Worm (Caenorhabditis elegans): Measurements from ENCODE around the gene str-15.

Gene str-15

DNA sequence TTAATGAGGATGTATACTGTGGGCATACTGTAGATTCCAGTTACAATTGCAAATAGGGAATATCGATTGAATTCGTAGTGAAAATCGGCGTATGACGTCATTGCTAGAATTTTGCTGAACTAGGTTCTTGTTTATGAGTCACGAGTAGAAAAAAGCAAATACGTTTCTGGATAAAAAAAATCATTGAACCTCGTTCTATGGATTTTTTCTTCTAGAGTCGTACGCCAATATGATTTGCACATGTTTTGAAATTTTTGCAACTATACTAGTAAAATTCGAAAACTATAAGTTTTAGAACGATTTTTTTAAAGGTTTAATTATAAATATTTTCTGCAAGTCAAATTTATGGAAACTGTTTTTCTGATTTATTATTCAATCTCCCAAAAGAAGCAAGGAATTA, 9.2 kb upstream of the str-15 start, which contains the start of gene sru-44:
Gene sru-44 (minus strand): TSS at position 101 of the 400 bp plus-strand sequence.
- TF ChIP-seq jun-1 (tag; optimal IDR thresholded peaks at IDR 0.05), result no peak
- TF ChIP-seq unc-62 (GFP tag; optimal IDR thresholded peaks at IDR 0.05 in 1 of 2), result peak in 1 of 2 experiments; percentile 28
- TF ChIP-seq unc-62 (tag; optimal IDR thresholded peaks at IDR 0.05), result no peak

DNA sequence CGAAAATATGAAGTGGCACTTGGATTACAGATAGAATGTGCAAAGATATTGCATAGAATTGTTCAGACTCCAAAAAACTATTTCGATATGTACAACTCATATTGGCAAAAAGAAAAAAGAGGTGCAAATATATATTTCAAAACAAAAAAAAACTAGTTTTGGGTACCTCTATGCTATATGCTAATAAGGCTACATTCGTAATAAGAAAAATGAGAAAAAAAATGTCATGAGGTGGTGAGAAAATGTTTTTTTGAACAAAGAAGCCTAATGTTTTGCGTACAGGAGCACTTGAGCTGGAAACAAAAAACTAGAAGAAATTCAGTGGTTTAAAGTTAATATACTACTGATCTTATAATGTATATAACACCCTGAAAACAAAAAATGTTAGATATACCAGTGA, 2.3 kb upstream of the str-15 start, which contains the start of gene srh-142:
Gene srh-142 (minus strand): TSS at position 101 of the 400 bp plus-strand sequence.
- no peak for TF ChIP-seq ceh-62 (tag; optimal IDR thresholded peaks at IDR 0.05)
- TF ChIP-seq ceh-28 (tag; optimal IDR thresholded peaks at IDR 0.05), result no peak
- TF ChIP-seq zag-1 (tag; optimal IDR thresholded peaks at IDR 0.05), result no peak
- no peak for TF ChIP-seq ceh-32 (tag; optimal IDR thresholded peaks at IDR 0.05; ENCODE audit: poor library complexity)
- TF ChIP-seq php-3 (GFP tag; IDR thresholded peaks at IDR 0.05), result no peak
- no peak for TF ChIP-seq T20F7.1 (GFP tag; optimal IDR thresholded peaks at IDR 0.05)
- TF ChIP-seq D1046.2 (GFP tag; IDR thresholded peaks at IDR 0.05), result no peak
- TF ChIP-seq lin-1 (GFP tag; IDR thresholded peaks at IDR 0.05), result no peak
- TF ChIP-seq lin-38 (GFP tag; IDR thresholded peaks at IDR 0.05), result no peak
- TF ChIP-seq daf-8 (GFP tag; IDR thresholded peaks at IDR 0.05), result no peak
- TF ChIP-seq ceh-82 (tag; optimal IDR thresholded peaks at IDR 0.05), result no peak
- no peak for TF ChIP-seq snpc-4 (tag; optimal IDR thresholded peaks at IDR 0.05)
- TF ChIP-seq attf-4 (tag; optimal IDR thresholded peaks at IDR 0.05), result no peak
- TF ChIP-seq gei-8 (GFP tag; optimal IDR thresholded peaks at IDR 0.05), result no peak
- TF ChIP-seq unc-62 (GFP tag; optimal IDR thresholded peaks at IDR 0.05 in 1 of 2), result no peak
- TF ChIP-seq unc-62 (tag; optimal IDR thresholded peaks at IDR 0.05), result no peak
- no peak for TF ChIP-seq daf-12 (tag; optimal IDR thresholded peaks at IDR 0.05)
- no peak for TF ChIP-seq unc-39 (tag; optimal IDR thresholded peaks at IDR 0.05)
- no peak for TF ChIP-seq hlh-30 (tag; optimal IDR thresholded peaks at IDR 0.05; ENCODE audit: insufficient read depth)
- TF ChIP-seq nhr-41 (GFP tag; IDR thresholded peaks at IDR 0.05), result no peak
- TF ChIP-seq zip-2 (tag; optimal IDR thresholded peaks at IDR 0.05), result no peak

DNA sequence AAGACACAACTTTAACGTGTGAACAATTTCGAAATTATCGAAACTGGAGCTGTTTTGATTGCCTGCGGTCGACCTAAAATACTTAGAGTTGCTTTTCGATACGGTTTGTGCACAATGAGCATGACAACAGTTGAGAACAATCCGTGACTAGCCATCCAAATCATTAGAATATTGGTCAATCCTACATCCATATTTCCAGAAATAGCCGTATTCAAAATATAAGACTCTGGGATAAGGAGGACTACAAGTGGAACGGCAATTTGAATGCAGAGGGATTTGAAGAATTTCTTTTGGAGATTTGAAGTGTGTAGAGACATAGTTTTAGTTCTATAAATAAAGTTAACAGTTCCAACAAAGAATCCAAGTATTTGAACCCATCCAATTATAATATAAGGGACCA, 763 bp upstream of the str-15 start:
- TF ChIP-seq aha-1 (tag) (peak; percentile 83), unc-62 (GFP tag; optimal IDR thresholded peaks at IDR 0.05 in 1 of 2) (peak in 1 of 2 experiments; percentile 91), unc-62 (tag; optimal IDR thresholded peaks at IDR 0.05) (no peak), F37D6.2 (tag; optimal IDR thresholded peaks at IDR 0.05) (no peak)

DNA sequence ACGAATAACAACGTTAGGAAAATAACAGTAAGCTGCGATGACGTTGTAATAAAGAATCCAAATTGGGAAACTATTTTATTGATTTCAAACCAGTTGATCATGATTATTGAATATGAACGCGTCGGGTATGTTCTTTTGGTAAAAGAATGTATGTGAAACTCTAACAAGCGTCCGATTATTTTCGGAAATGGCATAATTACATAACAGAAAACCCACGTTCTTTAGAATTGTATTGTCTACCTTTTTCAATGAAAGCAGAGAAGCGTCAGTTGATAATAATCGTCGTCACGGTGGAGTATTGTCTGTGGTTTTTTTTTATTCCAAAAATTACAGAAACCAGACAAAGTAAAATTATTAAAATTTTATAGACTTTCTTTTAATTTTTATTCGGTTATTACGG, 3.5 kb downstream of the str-15 start, which contains the start of gene str-14:
Gene str-14 (minus strand): TSS at position 101 of the 400 bp plus-strand sequence.
- TF ChIP-seq lsy-2 (tag; optimal IDR thresholded peaks at IDR 0.05), result no peak
- TF ChIP-seq nhr-41 (GFP tag; IDR thresholded peaks at IDR 0.05), result no peak
- no peak for TF ChIP-seq nhr-10 (tag; optimal IDR thresholded peaks at IDR 0.05)
- no peak for TF ChIP-seq mes-2 (tag; optimal IDR thresholded peaks at IDR 0.05; ENCODE audit: poor library complexity, severe bottlenecking)
- no peak for TF ChIP-seq vab-7 (GFP tag; IDR thresholded peaks at IDR 0.05)
- TF ChIP-seq nhr-77 (tag; optimal IDR thresholded peaks at IDR 0.05), result no peak
- no peak for TF ChIP-seq daf-8 (GFP tag; IDR thresholded peaks at IDR 0.05)
- TF ChIP-seq Y105C5A.15 (GFP tag; IDR thresholded peaks at IDR 0.05), result no peak
- TF ChIP-seq aly-2 (tag; optimal IDR thresholded peaks at IDR 0.05), result no peak
- no peak for TF ChIP-seq egl-43 (GFP tag; IDR thresholded peaks at IDR 0.05)
- no peak for TF ChIP-seq cey-2 (tag; optimal IDR thresholded peaks at IDR 0.05; ENCODE audit: borderline replicate concordance, insufficient read depth)
- TF ChIP-seq unc-130 (GFP tag; optimal IDR thresholded peaks at IDR 0.05), result no peak
- TF ChIP-seq fkh-10 (GFP tag; optimal IDR thresholded peaks at IDR 0.05), result no peak
- no peak for TF ChIP-seq ctbp-1 (GFP tag; IDR thresholded peaks at IDR 0.05)
- TF ChIP-seq attf-4 (tag; optimal IDR thresholded peaks at IDR 0.05), result no peak
- TF ChIP-seq daf-12 (tag; optimal IDR thresholded peaks at IDR 0.05), result no peak
- TF ChIP-seq snpc-1.2 (GFP tag; IDR thresholded peaks at IDR 0.05), result no peak
